Worm (Caenorhabditis elegans): Measurements from ENCODE around the gene unc-76.

DNA sequence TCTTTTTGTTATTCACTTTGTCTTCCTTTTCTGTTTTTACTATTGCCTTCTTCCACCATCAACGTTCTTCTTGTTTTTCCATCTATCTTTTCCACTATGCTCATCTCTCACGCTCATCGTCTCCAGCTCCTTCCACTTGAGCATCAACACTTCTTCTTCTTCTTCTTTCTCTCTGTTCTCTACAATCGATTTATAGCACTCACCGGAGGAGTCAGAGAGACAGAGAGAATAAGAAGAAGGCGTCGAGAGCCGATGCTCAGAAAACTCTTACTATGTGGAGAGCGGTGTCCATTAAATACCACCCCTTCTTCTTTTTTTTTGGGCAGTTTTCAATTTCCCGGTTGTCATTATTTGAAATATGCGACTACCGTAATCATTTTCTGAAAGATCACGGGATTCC is 3.3 kb downstream of the unc-76 start:
- TF ChIP-seq mdl-1 (tag; optimal IDR thresholded peaks at IDR 0.05): no peak
- no peak for TF ChIP-seq nhr-11 (tag; optimal IDR thresholded peaks at IDR 0.05)
- no peak for TF ChIP-seq ztf-11 (tag; optimal IDR thresholded peaks at IDR 0.05)
- TF ChIP-seq blmp-1 (tag; optimal IDR thresholded peaks at IDR 0.05; ENCODE audit: insufficient read depth): no peak
- no peak for TF ChIP-seq fos-1 (tag; optimal IDR thresholded peaks at IDR 0.05)
- TF ChIP-seq egl-27 (tag; optimal IDR thresholded peaks at IDR 0.05): no peak

Measured in whole organism, L2 larva.